Fruit fly (Drosophila melanogaster): ENCODE measurements around the gene CG7382.

DNA sequence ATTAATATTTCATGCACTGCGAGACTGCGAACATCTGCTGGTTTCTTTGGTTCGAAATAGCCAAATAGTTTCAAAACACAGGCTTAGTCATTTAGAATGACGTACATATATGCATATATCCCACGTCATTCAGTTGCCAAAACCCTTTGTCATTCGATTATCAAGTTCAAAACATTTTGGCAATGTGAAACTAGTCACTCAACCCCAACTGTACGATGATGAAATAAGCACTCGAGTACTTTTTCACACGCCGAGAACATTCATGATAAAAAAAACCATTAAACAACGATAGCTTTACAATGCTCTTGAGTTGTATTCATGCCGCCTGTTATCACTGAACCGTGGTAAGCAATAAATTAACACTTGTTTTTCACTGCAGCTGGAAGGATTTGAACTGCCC lies 1.1 kb upstream of the CG7382 start:
- TF ChIP-seq chm (GFP tag; IDR thresholded peaks at IDR 0.05) (no peak), CG12942 (GFP tag; optimal IDR thresholded peaks at IDR 0.05) (no peak), sima (GFP tag; optimal IDR thresholded peaks at IDR 0.05) (no peak)

Data from whole organism, embryonic.